Worm (Caenorhabditis elegans) whole organism, mixed stage, embryonic: Measurements from ENCODE around the gene sri-61.

Experiments used
- ceh-39 ChIP-seq: fragments of 150-350 bp; optimal IDR thresholded peaks from 2 replicates; lab custom pipeline; 2014; ENCODE audit warnings: missing biosample characterization, missing genetic modification characterization
- hlh-1 ChIP-seq: fragments of 150-350 bp; optimal IDR thresholded peaks from 2 replicates; lab custom pipeline; 2014; ENCODE audit warnings: missing biosample characterization, missing genetic modification reagents, missing genetic modification characterization
- lin-13 ChIP-seq: fragments of 150-350 bp; optimal IDR thresholded peaks from 2 replicates; lab custom pipeline; 2014; ENCODE audit warnings: missing biosample characterization, missing genetic modification characterization
- lsy-2 ChIP-seq: fragments of 150-350 bp; optimal IDR thresholded peaks from 2 replicates; lab custom pipeline; 2014; ENCODE audit warnings: missing biosample characterization, missing genetic modification characterization
- mep-1 ChIP-seq: fragments of 150-350 bp; optimal IDR thresholded peaks from 2 replicates; lab custom pipeline; 2017; ENCODE audit warnings: missing biosample characterization, missing genetic modification reagents, missing genetic modification characterization, inconsistent platforms
- zip-8 ChIP-seq: fragments of 150-350 bp; optimal IDR thresholded peaks from 2 replicates; lab custom pipeline; 2014; ENCODE audit warnings: missing biosample characterization, missing genetic modification characterization
- ztf-11 ChIP-seq: fragments of 150-350 bp; optimal IDR thresholded peaks from 2 replicates; lab custom pipeline; 2014; ENCODE audit warnings: missing biosample characterization, missing genetic modification characterization

DNA sequence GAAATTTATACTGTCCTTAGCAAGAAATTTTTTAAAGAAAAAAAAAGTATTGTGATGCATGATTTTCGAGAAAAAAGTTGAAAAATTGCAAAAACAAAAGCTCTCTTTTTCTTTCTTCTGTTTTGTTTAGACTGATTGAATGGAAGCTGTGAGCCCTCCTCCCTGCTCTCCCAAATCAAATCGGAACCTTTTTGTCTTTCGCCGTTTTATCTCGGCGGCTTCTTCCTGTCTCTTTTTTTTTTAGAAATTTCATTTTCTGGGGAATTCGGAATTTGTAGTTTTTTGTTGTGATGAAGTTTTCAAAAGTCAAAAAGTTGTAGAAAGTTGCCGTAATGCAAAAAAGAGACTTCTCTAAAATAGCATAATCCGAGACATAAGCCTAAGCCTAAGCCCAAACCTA lies 30.5 kb upstream of the sri-61 start:
- TF ChIP-seq hlh-1: no peak
- TF ChIP-seq mep-1 (tag; lab: Kevin White, UChicago): no peak
- no peak for TF ChIP-seq zip-8 (tag; lab: Kevin White, UChicago)
- no peak for TF ChIP-seq ceh-39 (tag; lab: Kevin White, UChicago)
- no peak for TF ChIP-seq ztf-11 (tag; lab: Kevin White, UChicago)
- TF ChIP-seq lsy-2: no peak
- no peak for TF ChIP-seq lin-13 (tag; lab: Kevin White, UChicago)
